Fruit fly (Drosophila melanogaster) whole organism, embryonic: ENCODE data around the gene yellow-e3.

Source experiments
- Atf3 ChIP-seq: fragments of 200-800 bp; sonication (Bioruptor generic); optimal IDR thresholded peaks from 3 replicates; lab custom pipeline; 2016; ENCODE audit warnings: missing biosample characterization, missing genetic modification characterization
- CG10654 ChIP-seq: fragments of 200-800 bp; sonication (Bioruptor generic); optimal IDR thresholded peaks from 2 replicates; lab custom pipeline; 2016; ENCODE audit warnings: missing biosample characterization, missing genetic modification characterization
- CG12299 ChIP-seq: fragments of 200-800 bp; sonication (Bioruptor generic); optimal IDR thresholded peaks from 2 replicates; lab custom pipeline; 2018; ENCODE audit warnings: missing biosample characterization, mild to moderate bottlenecking, missing genetic modification characterization
- CG14014 ChIP-seq: fragments of 200-800 bp; sonication (Bioruptor generic); IDR thresholded peaks from 2 replicates; pipeline ENCODE4 v1.3.6; 2022; ENCODE audit warnings: missing biosample characterization, missing genetic modification characterization
- CG14667 ChIP-seq: fragments of 200-800 bp; sonication (Bioruptor generic); IDR thresholded peaks from 2 replicates; pipeline ENCODE4 v1.3.6; 2022; ENCODE audit warnings: missing biosample characterization, missing genetic modification characterization
- CG1603 ChIP-seq: fragments of 200-800 bp; sonication (Bioruptor generic); optimal IDR thresholded peaks from 2 replicates; lab custom pipeline; 2019; ENCODE audit warnings: missing biosample characterization, mild to moderate bottlenecking, missing genetic modification characterization, moderate library complexity
- CG2116 ChIP-seq: fragments of 200-800 bp; sonication (Bioruptor generic); optimal IDR thresholded peaks from 3 replicates; lab custom pipeline; 2018; ENCODE audit warnings: missing biosample characterization, mild to moderate bottlenecking, missing genetic modification characterization
- CG2199 ChIP-seq: fragments of 200-800 bp; sonication (Bioruptor generic); IDR thresholded peaks from 3 replicates; pipeline ENCODE4 v1.3.6; 2022; ENCODE audit warnings: missing biosample characterization, missing genetic modification characterization
- CG32772 ChIP-seq: fragments of 200-800 bp; sonication (Bioruptor generic); IDR thresholded peaks from 2 replicates; pipeline ENCODE4 v1.3.6; 2022; ENCODE audit warnings: missing biosample characterization, missing genetic modification characterization
- CG3407 ChIP-seq: fragments of 200-800 bp; sonication (Bioruptor generic); optimal IDR thresholded peaks from 2 replicates; lab custom pipeline; 2018; ENCODE audit warnings: missing biosample characterization, mild to moderate bottlenecking, missing genetic modification characterization
- CG6813 ChIP-seq: fragments of 200-800 bp; sonication (Bioruptor generic); optimal IDR thresholded peaks from 2 replicates; lab custom pipeline; 2017; ENCODE audit warnings: missing biosample characterization, missing genetic modification characterization, mild to moderate bottlenecking, moderate library complexity, missing genetic modification reagents
- CG7357 ChIP-seq: fragments of 200-800 bp; sonication (Bioruptor generic); IDR thresholded peaks from 3 replicates; pipeline ENCODE4 v1.3.6; 2022; ENCODE audit warnings: missing biosample characterization, missing genetic modification characterization
- CG7839 ChIP-seq: fragments of 200-800 bp; sonication (Bioruptor generic); optimal IDR thresholded peaks from 3 replicates; lab custom pipeline; 2018; ENCODE audit warnings: missing biosample characterization, mild to moderate bottlenecking, missing genetic modification characterization, moderate library complexity
- CG9876 ChIP-seq: fragments of 200-800 bp; sonication (Bioruptor generic); optimal IDR thresholded peaks from 2 replicates; lab custom pipeline; 2016; ENCODE audit warnings: missing biosample characterization, missing genetic modification characterization
- Dad ChIP-seq: fragments of 200-800 bp; sonication (Bioruptor generic); optimal IDR thresholded peaks from 3 replicates; lab custom pipeline; 2016; ENCODE audit warnings: missing biosample characterization, missing genetic modification characterization
- Eip74EF ChIP-seq, 2 experiments: fragments of 200-800 bp in 1 of 2; fragments of >200 bp in 1 of 2; sonication (Bioruptor generic) in 1 of 2; optimal IDR thresholded peaks; 2 replicates each; lab custom pipeline; 2017 to 2019; ENCODE audit warnings: missing biosample characterization in 2 of 2, missing genetic modification characterization in 2 of 2, mild to moderate bottlenecking in 1 of 2, moderate library complexity in 1 of 2
- Elba2 ChIP-seq: fragments of 200-800 bp; sonication (Bioruptor generic); optimal IDR thresholded peaks from 3 replicates; lab custom pipeline; 2016; ENCODE audit warnings: missing biosample characterization, missing genetic modification characterization
- GATAe ChIP-seq: fragments of 200-800 bp; sonication (Bioruptor generic); conservative IDR thresholded peaks from 2 replicates; pipeline ENCODE4 v1.3.6; 2022; ENCODE audit warnings: missing biosample characterization, missing genetic modification characterization
- H15 ChIP-seq: fragments of 200-800 bp; sonication (Bioruptor generic); IDR thresholded peaks from 3 replicates; pipeline ENCODE4 v1.3.6; 2022; ENCODE audit warnings: missing biosample characterization, missing genetic modification characterization
- HLH3B ChIP-seq: fragments of 200-800 bp; sonication (Bioruptor generic); IDR thresholded peaks from 2 replicates; pipeline ENCODE4 v1.3.6; 2022; ENCODE audit warnings: missing biosample characterization, missing genetic modification characterization
- HLH4C ChIP-seq: fragments of 200-800 bp; sonication (Bioruptor generic); IDR thresholded peaks from 3 replicates; pipeline ENCODE4 v1.3.6; 2022; ENCODE audit warnings: missing biosample characterization, missing genetic modification characterization; ENCODE audit not compliant: partially characterized antibody
- Hmr ChIP-seq: fragments of 200-800 bp; sonication (Bioruptor generic); optimal IDR thresholded peaks from 3 replicates; lab custom pipeline; 2017; ENCODE audit warnings: mild to moderate bottlenecking, missing biosample characterization, missing genetic modification reagents, missing genetic modification characterization
- NK7.1 ChIP-seq: fragments of 200-800 bp; sonication (Bioruptor generic); optimal IDR thresholded peaks from 3 replicates; lab custom pipeline; 2016; ENCODE audit warnings: missing biosample characterization, missing genetic modification characterization
- Nf-YB ChIP-seq: fragments of 200-800 bp; sonication (Bioruptor generic); optimal IDR thresholded peaks from 3 replicates; lab custom pipeline; 2019; ENCODE audit warnings: missing biosample characterization, mild to moderate bottlenecking, missing genetic modification characterization, moderate library complexity
- Oaz ChIP-seq: fragments of 200-800 bp; sonication (Bioruptor generic); IDR thresholded peaks from 2 replicates; pipeline ENCODE4 v1.3.6; 2022; ENCODE audit warnings: missing biosample characterization, missing genetic modification characterization
- Rfx ChIP-seq: fragments of 200-800 bp; sonication (Bioruptor generic); IDR thresholded peaks from 2 replicates; pipeline ENCODE4 v1.3.6; 2022; ENCODE audit warnings: missing biosample characterization, missing genetic modification characterization
- Xbp1 ChIP-seq: fragments of 200-800 bp; sonication (Bioruptor generic); optimal IDR thresholded peaks from 3 replicates; lab custom pipeline; 2016; ENCODE audit warnings: missing biosample characterization, mild to moderate bottlenecking, missing genetic modification characterization
- ab ChIP-seq: fragments of 200-800 bp; sonication (Bioruptor generic); optimal IDR thresholded peaks from 2 replicates; lab custom pipeline; 2016; ENCODE audit warnings: missing biosample characterization, missing genetic modification characterization
- ato ChIP-seq: fragments of 200-800 bp; sonication (Bioruptor generic); IDR thresholded peaks from 2 replicates; pipeline ENCODE4 v1.3.6; 2022; ENCODE audit warnings: missing biosample characterization, missing genetic modification characterization; ENCODE audit not compliant: partially characterized antibody
- corto ChIP-seq: fragments of 200-800 bp; sonication (Bioruptor generic); optimal IDR thresholded peaks from 2 replicates; lab custom pipeline; 2016; ENCODE audit warnings: missing biosample characterization, mild to moderate bottlenecking, missing genetic modification characterization, moderate library complexity
- croc ChIP-seq: fragments of 200-800 bp; sonication (Bioruptor generic); conservative IDR thresholded peaks from 3 replicates; pipeline ENCODE4 v1.3.6; 2022; ENCODE audit warnings: missing biosample characterization, missing genetic modification characterization
- da ChIP-seq: fragments of 200-800 bp; sonication (Bioruptor generic); optimal IDR thresholded peaks from 2 replicates; lab custom pipeline; 2016; ENCODE audit warnings: missing biosample characterization, missing genetic modification characterization
- dati ChIP-seq: fragments of 200-800 bp; sonication (Bioruptor generic); IDR thresholded peaks from 2 replicates; pipeline ENCODE4 v1.3.6; 2022; ENCODE audit warnings: missing biosample characterization, missing genetic modification characterization
- en ChIP-seq: fragments of 200-800 bp; sonication (Bioruptor generic); optimal IDR thresholded peaks from 2 replicates; lab custom pipeline; 2016; ENCODE audit warnings: missing biosample characterization, missing genetic modification characterization
- fd64A ChIP-seq: fragments of 200-800 bp; sonication (Bioruptor generic); optimal IDR thresholded peaks from 3 replicates; lab custom pipeline; 2018; ENCODE audit warnings: missing biosample characterization, mild to moderate bottlenecking, missing genetic modification characterization
- fru ChIP-seq: fragments of >200 bp; optimal IDR thresholded peaks from 2 replicates; lab custom pipeline; 2017
- insv ChIP-seq, 2 experiments: fragments of 200-800 bp; sonication (Bioruptor generic); optimal IDR thresholded peaks; 3 replicates each; lab custom pipeline; 2016 to 2018; ENCODE audit warnings: missing biosample characterization in 2 of 2, missing genetic modification characterization in 2 of 2
- lab ChIP-seq: fragments of 200-800 bp; sonication (Bioruptor generic); optimal IDR thresholded peaks from 3 replicates; lab custom pipeline; 2017; ENCODE audit warnings: missing biosample characterization, missing genetic modification characterization, mild to moderate bottlenecking, moderate library complexity, missing genetic modification reagents
- lola ChIP-seq, 3 experiments: fragments of >200 bp in 2 of 3; fragments of 200-800 bp in 1 of 3; sonication (Bioruptor generic) in 1 of 3; optimal IDR thresholded peaks; 2 replicates each; lab custom pipeline; 2017 to 2019; ENCODE audit warnings: missing biosample characterization in 3 of 3, missing genetic modification characterization in 3 of 3, mild to moderate bottlenecking in 1 of 3, moderate library complexity in 1 of 3
- mirr ChIP-seq: fragments of 200-800 bp; sonication (Bioruptor generic); optimal IDR thresholded peaks from 3 replicates; lab custom pipeline; 2018; ENCODE audit warnings: missing biosample characterization, mild to moderate bottlenecking, missing genetic modification characterization
- nerfin-1 ChIP-seq: fragments of 200-800 bp; sonication (Bioruptor generic); optimal IDR thresholded peaks from 3 replicates; lab custom pipeline; 2019; ENCODE audit warnings: missing biosample characterization, mild to moderate bottlenecking, missing genetic modification characterization, moderate library complexity
- peb ChIP-seq: fragments of 200-800 bp; sonication (Bioruptor generic); IDR thresholded peaks from 2 replicates; pipeline ENCODE4 v1.3.6; 2022; ENCODE audit warnings: missing biosample characterization, missing genetic modification characterization
- pnt ChIP-seq: fragments of 200-800 bp; sonication (Bioruptor generic); optimal IDR thresholded peaks from 3 replicates; lab custom pipeline; 2016; ENCODE audit warnings: missing biosample characterization, missing genetic modification characterization
- pum ChIP-seq: fragments of 200-800 bp; sonication (Bioruptor generic); optimal IDR thresholded peaks from 2 replicates; lab custom pipeline; 2016; ENCODE audit warnings: missing biosample characterization, missing genetic modification characterization
- run ChIP-seq: fragments of 200-800 bp; sonication (Bioruptor generic); optimal IDR thresholded peaks from 3 replicates; lab custom pipeline; 2018; ENCODE audit warnings: missing biosample characterization, mild to moderate bottlenecking, missing genetic modification characterization
- scrt ChIP-seq: fragments of 200-800 bp; sonication (Bioruptor generic); optimal IDR thresholded peaks from 2 replicates; lab custom pipeline; 2018; ENCODE audit warnings: missing biosample characterization, mild to moderate bottlenecking, missing genetic modification characterization, moderate library complexity
- sens ChIP-seq: fragments of 200-800 bp; sonication (Bioruptor generic); peaks from one replicate; lab custom pipeline; 2016; ENCODE audit warnings: missing biosample characterization, missing genetic modification characterization
- sim ChIP-seq: fragments of 200-800 bp; sonication (Bioruptor generic); IDR thresholded peaks from 2 replicates; pipeline ENCODE4 v1.3.6; 2022; ENCODE audit warnings: missing biosample characterization, missing genetic modification characterization
- unc-4 ChIP-seq: fragments of 200-800 bp; sonication (Bioruptor generic); IDR thresholded peaks from 2 replicates; pipeline ENCODE4 v1.3.6; 2022; ENCODE audit warnings: missing biosample characterization, missing genetic modification characterization; ENCODE audit not compliant: partially characterized antibody

Gene yellow-e3

DNA sequence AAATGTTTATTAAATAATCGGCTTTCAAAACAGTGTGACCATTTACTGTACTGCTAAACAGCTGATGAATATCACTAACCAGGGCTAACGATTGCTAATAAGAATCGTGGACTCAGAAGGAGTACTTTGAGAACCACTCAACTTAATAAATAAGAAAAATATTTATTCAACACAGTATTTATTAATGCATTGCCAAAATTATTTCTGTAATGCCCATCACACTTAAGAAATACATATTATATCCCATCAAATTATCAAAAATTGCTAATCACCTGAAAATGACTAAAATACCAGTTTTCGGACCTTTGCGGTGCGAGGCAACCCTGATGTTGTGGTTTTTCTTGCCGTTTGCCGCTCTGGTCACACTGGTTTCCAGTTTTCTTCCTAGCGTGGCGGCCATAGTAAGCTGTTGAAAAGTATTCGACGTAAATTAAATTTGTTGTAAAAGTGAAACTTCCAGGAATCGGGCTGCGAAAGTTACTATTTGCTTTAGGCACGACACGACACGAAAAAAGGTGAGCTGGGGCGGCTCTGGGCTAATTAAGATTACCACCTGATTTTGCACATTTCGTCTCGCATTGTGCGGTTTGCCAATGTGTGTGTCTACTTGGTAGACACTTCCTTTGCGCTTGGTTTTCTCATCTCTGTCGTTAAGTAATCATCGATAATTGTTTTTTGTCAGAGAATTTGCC, 22.8 kb downstream of the yellow-e3 start, which contains the start of the genes mRpS21 and Droj2 (continued):
- TF ChIP-seq NK7.1 (GFP tag; lab: Kevin White, UChicago) = peak; percentile 6
- TF ChIP-seq CG6813 (GFP tag; lab: Kevin White, UChicago) = no peak
- TF ChIP-seq CG32772 (GFP tag; lab: Robert Waterston, UW) = no peak
- no peak for TF ChIP-seq CG9876 (GFP tag; lab: Kevin White, UChicago)
- TF ChIP-seq fru (lab: Kevin White, UChicago) = no peak
- peak in 1 of 2 experiments; percentile 97 for TF ChIP-seq insv (GFP tag; optimal IDR thresholded peaks at IDR 0.05; lab: Kevin White, UChicago)
- no peak for TF ChIP-seq Eip74EF (GFP tag; optimal IDR thresholded peaks at IDR 0.05; lab: Kevin White, UChicago)
- TF ChIP-seq CG14014 = peak; percentile 43; the same call in 1 of the 2 replicates
- peak; percentile 95 for TF ChIP-seq Elba2 (GFP tag; lab: Kevin White, UChicago)
- peak; percentile 25 for TF ChIP-seq ab (GFP tag; lab: Kevin White, UChicago)
- TF ChIP-seq run (tag; lab: Kevin White, UChicago) = no peak
- TF ChIP-seq lola (GFP tag; optimal IDR thresholded peaks at IDR 0.05; lab: Kevin White, UChicago) = peak in 1 of 3 experiments; percentile 58
- TF ChIP-seq pum (GFP tag; lab: Kevin White, UChicago) = peak; percentile 17
- no peak for TF ChIP-seq CG3407 (GFP tag; lab: Kevin White, UChicago)
- peak; percentile 56 for TF ChIP-seq nerfin-1 (tag; lab: Kevin White, UChicago)
- no peak for TF ChIP-seq CG2199
- peak; percentile 50 for TF ChIP-seq CG7839 (tag; lab: Kevin White, UChicago)
- TF ChIP-seq Oaz (GFP tag; lab: Robert Waterston, UW) = no peak
- peak; percentile 21; the same call in 1 of the 2 replicates for TF ChIP-seq HLH3B (GFP tag; lab: Robert Waterston, UW)
- TF ChIP-seq GATAe = no peak
- no peak for TF ChIP-seq pnt (GFP tag; lab: Kevin White, UChicago)
- peak; percentile 7 for TF ChIP-seq Nf-YB
- TF ChIP-seq croc (GFP tag; lab: Robert Waterston, UW) = peak; percentile 17; the same call in 1 of the 3 replicates
- TF ChIP-seq sim (GFP tag; lab: Robert Waterston, UW) = no peak
- no peak for TF ChIP-seq ato (GFP tag; lab: Robert Waterston, UW)
- no peak for TF ChIP-seq fd64A (GFP tag; lab: Kevin White, UChicago)
- TF ChIP-seq CG12299 = peak; percentile 18
- TF ChIP-seq da (GFP tag; lab: Kevin White, UChicago) = no peak
- no peak for TF ChIP-seq peb (GFP tag; lab: Robert Waterston, UW)
- peak; percentile 64 for TF ChIP-seq Rfx (GFP tag; lab: Robert Waterston, UW)
- peak; percentile 17 for TF ChIP-seq mirr (GFP tag; lab: Kevin White, UChicago)
- TF ChIP-seq CG10654 (GFP tag; lab: Kevin White, UChicago) = peak; percentile 37
- peak; percentile 44 for TF ChIP-seq lab (GFP tag; lab: Kevin White, UChicago)
- TF ChIP-seq Atf3 (GFP tag; lab: Kevin White, UChicago) = no peak
- TF ChIP-seq sens (GFP tag; lab: Kevin White, UChicago) = peak; percentile 92
- TF ChIP-seq Hmr (GFP tag; lab: Kevin White, UChicago) = peak; percentile 63
- 0 out of 3 replicates have a peak, but pooled peaks have one; percentile 27 for TF ChIP-seq H15 (GFP tag; lab: Robert Waterston, UW)
- TF ChIP-seq scrt (GFP tag; lab: Kevin White, UChicago) = peak; percentile 39
- no peak for TF ChIP-seq corto (GFP tag; lab: Kevin White, UChicago)
- no peak for TF ChIP-seq dati (GFP tag; lab: Robert Waterston, UW)
- TF ChIP-seq CG7357 (GFP tag; lab: Robert Waterston, UW) = no peak
- TF ChIP-seq CG1603 (tag; lab: Kevin White, UChicago) = peak; percentile 24
- peak; percentile 61 for TF ChIP-seq Xbp1
- no peak for TF ChIP-seq CG14667 (GFP tag; lab: Robert Waterston, UW)
- TF ChIP-seq Dad = peak; percentile 42
- TF ChIP-seq en (GFP tag; lab: Kevin White, UChicago) = no peak
- TF ChIP-seq HLH4C = no peak
- TF ChIP-seq CG2116 (GFP tag; lab: Kevin White, UChicago) = peak; percentile 96
- no peak for TF ChIP-seq unc-4 (GFP tag; lab: Robert Waterston, UW)
